Worm (Caenorhabditis elegans): ENCODE data around the gene F25G6.1.
"Not testable (repeated sequence)": the region's sequence is repeated elsewhere in the genome, so short reads cannot be mapped to it uniquely, and the experiment has no call there.

F25G6.1 gene

ce11 chrV:8574762-8575161, at the start of gene F25G6.1:
Gene F25G6.1 (plus strand): TSS chrV:8575062.
- TF ChIP-seq flt-1 (GFP tag; IDR thresholded peaks at IDR 0.05); cog-1 (tag; optimal IDR thresholded peaks at IDR 0.05); ztf-23 (GFP tag; IDR thresholded peaks at IDR 0.05): not testable (repeated sequence)

ce11 chrV:8525774-8526173, 49.1 kb upstream of the F25G6.1 start, which contains the start of gene otpl-6:
Gene otpl-6 (plus strand): TSS chrV:8526074.
- TF ChIP-seq cog-1 (tag; optimal IDR thresholded peaks at IDR 0.05) (no peak), tab-1 (GFP tag; IDR thresholded peaks at IDR 0.05) (no peak), ztf-23 (GFP tag; IDR thresholded peaks at IDR 0.05) (no peak), flt-1 (GFP tag; IDR thresholded peaks at IDR 0.05) (no peak), med-1 (GFP tag; optimal IDR thresholded peaks at IDR 0.05; ENCODE audit: insufficient read depth) (no peak), ztf-29 (GFP tag; IDR thresholded peaks at IDR 0.05) (no peak)

- TF ChIP-seq ztf-23 (GFP tag; IDR thresholded peaks at IDR 0.05) (no peak), klf-2 (GFP tag; conservative IDR thresholded peaks at IDR 0.05) (no peak), cog-1 (tag; optimal IDR thresholded peaks at IDR 0.05) (no peak), tab-1 (GFP tag; IDR thresholded peaks at IDR 0.05) (no peak), flt-1 (GFP tag; IDR thresholded peaks at IDR 0.05) (no peak), ztf-29 (GFP tag; IDR thresholded peaks at IDR 0.05) (no peak), T22C8.4 (GFP tag; IDR thresholded peaks at IDR 0.05) (no peak)
Measured at ce11 chrV:8529219-8529618, 45.6 kb upstream of the F25G6.1 start, which contains the start of gene otpl-5. Gene otpl-5 (plus strand): TSS chrV:8529519.

ce11 chrV:8533067-8533466, 41.8 kb upstream of the F25G6.1 start, which contains the start of the genes his-8 and his-7:
Gene his-8 (minus strand): TSS chrV:8533086.
Gene his-7 (plus strand): TSS chrV:8533379.
- peak; percentile 77 for TF ChIP-seq flt-1 (GFP tag; IDR thresholded peaks at IDR 0.05)

- TF ChIP-seq tab-1 (GFP tag; IDR thresholded peaks at IDR 0.05) = no peak
- TF ChIP-seq klf-2 (GFP tag; conservative IDR thresholded peaks at IDR 0.05) = no peak
- TF ChIP-seq med-1 (GFP tag; optimal IDR thresholded peaks at IDR 0.05; ENCODE audit: insufficient read depth) = no peak
- no peak for TF ChIP-seq flt-1 (GFP tag; IDR thresholded peaks at IDR 0.05)
- no peak for TF ChIP-seq ztf-29 (GFP tag; IDR thresholded peaks at IDR 0.05)
- TF ChIP-seq T22C8.4 (GFP tag; IDR thresholded peaks at IDR 0.05) = no peak
- no peak for TF ChIP-seq cog-1 (tag; optimal IDR thresholded peaks at IDR 0.05)
- TF ChIP-seq ref-1 (GFP tag; conservative IDR thresholded peaks at IDR 0.05) = no peak
- TF ChIP-seq ztf-23 (GFP tag; IDR thresholded peaks at IDR 0.05) = no peak
Measured at ce11 chrV:8533916-8534315, 40.9 kb upstream of the F25G6.1 start.

ce11 chrV:8534534-8535283, 40.2 kb upstream of the F25G6.1 start, which contains the start of the genes his-6 and his-5:
Gene his-6 (minus strand): TSS chrV:8534977.
Gene his-5 (plus strand): TSS chrV:8535214.
- peak; percentile 72 for TF ChIP-seq flt-1 (GFP tag; IDR thresholded peaks at IDR 0.05)
- peak; percentile 2 for TF ChIP-seq cog-1 (tag; optimal IDR thresholded peaks at IDR 0.05)
- 0 out of 2 replicates have a peak, but pooled peaks have one; percentile 29 for TF ChIP-seq klf-2 (GFP tag; conservative IDR thresholded peaks at IDR 0.05)
- peak; percentile 73; the same call in 1 of the 2 replicates for TF ChIP-seq ztf-23 (GFP tag; IDR thresholded peaks at IDR 0.05)
- TF ChIP-seq ztf-29 (GFP tag; IDR thresholded peaks at IDR 0.05) = peak; percentile 31; the same call in 1 of the 2 replicates

ce11 chrV:8536213-8536612, 38.6 kb upstream of the F25G6.1 start, which contains the start of gene his-39:
Gene his-39 (plus strand): TSS chrV:8536513.
- TF ChIP-seq flt-1 (GFP tag; IDR thresholded peaks at IDR 0.05) (no peak), ztf-29 (GFP tag; IDR thresholded peaks at IDR 0.05) (no peak), cog-1 (tag; optimal IDR thresholded peaks at IDR 0.05) (no peak), T22C8.4 (GFP tag; IDR thresholded peaks at IDR 0.05) (no peak), tab-1 (GFP tag; IDR thresholded peaks at IDR 0.05) (no peak), klf-2 (GFP tag; conservative IDR thresholded peaks at IDR 0.05) (no peak), ztf-23 (GFP tag; IDR thresholded peaks at IDR 0.05) (no peak), ref-1 (GFP tag; conservative IDR thresholded peaks at IDR 0.05) (no peak), med-1 (GFP tag; optimal IDR thresholded peaks at IDR 0.05; ENCODE audit: insufficient read depth) (no peak)

- TF ChIP-seq ref-1 (GFP tag; conservative IDR thresholded peaks at IDR 0.05) (no peak), klf-2 (GFP tag; conservative IDR thresholded peaks at IDR 0.05) (no peak), ztf-23 (GFP tag; IDR thresholded peaks at IDR 0.05) (no peak), cog-1 (tag; optimal IDR thresholded peaks at IDR 0.05) (no peak), med-1 (GFP tag; optimal IDR thresholded peaks at IDR 0.05; ENCODE audit: insufficient read depth) (no peak), flt-1 (GFP tag; IDR thresholded peaks at IDR 0.05) (no peak), T22C8.4 (GFP tag; IDR thresholded peaks at IDR 0.05) (no peak), ztf-29 (GFP tag; IDR thresholded peaks at IDR 0.05) (no peak), tab-1 (GFP tag; IDR thresholded peaks at IDR 0.05) (no peak)
Measured at ce11 chrV:8537031-8537430, 37.8 kb upstream of the F25G6.1 start, which contains the start of gene otpl-4. Gene otpl-4 (plus strand): TSS chrV:8537331.

- TF ChIP-seq T22C8.4 (GFP tag; IDR thresholded peaks at IDR 0.05) = no peak
Measured at ce11 chrV:8545531-8546224, 29.2 kb upstream of the F25G6.1 start, which contains the start of the genes slc-17.8 and asns-1. Gene slc-17.8 (minus strand): TSS chrV:8545581. Gene asns-1 (plus strand): TSS chrV:8546174.

ce11 chrV:8548989-8549388, 25.9 kb upstream of the F25G6.1 start, which contains the start of gene stdh-4:
Gene stdh-4 (plus strand): TSS chrV:8549289.
- TF ChIP-seq T22C8.4 (GFP tag; IDR thresholded peaks at IDR 0.05) (no peak), ztf-29 (GFP tag; IDR thresholded peaks at IDR 0.05) (no peak), ref-1 (GFP tag; conservative IDR thresholded peaks at IDR 0.05) (no peak), cog-1 (tag; optimal IDR thresholded peaks at IDR 0.05) (no peak), tab-1 (GFP tag; IDR thresholded peaks at IDR 0.05) (no peak), ztf-23 (GFP tag; IDR thresholded peaks at IDR 0.05) (no peak), flt-1 (GFP tag; IDR thresholded peaks at IDR 0.05) (no peak), med-1 (GFP tag; optimal IDR thresholded peaks at IDR 0.05; ENCODE audit: insufficient read depth) (no peak), klf-2 (GFP tag; conservative IDR thresholded peaks at IDR 0.05) (no peak)
